In genomic region chr3R:31457997-31458467, dm6 we compare ENCODE assay signal across 5 fruit fly cellular contexts.
TF ChIP-seq lines count a peak whose summit lies in the region.

No protein-coding gene starts in this region.

- peak; percentile 1 to 53 for TF ChIP-seq CTCF in S2 (optimal IDR thresholded peaks at IDR 0.05; lab: Kevin White, UChicago)
- peak; percentile 20 for TF ChIP-seq CTCF in whole organism, embryonic (GFP tag; optimal IDR thresholded peaks at IDR 0.05; lab: Kevin White, UChicago)

TF ChIP-seq in whole organism, adult, 20 proteins besides CTCF, POLR2A, EP300 and RAD21:
- no peak for TF ChIP-seq Mnt (GFP tag; optimal IDR thresholded peaks at IDR 0.05; lab: Kevin White, UChicago)
- TF ChIP-seq toe (GFP tag; optimal IDR thresholded peaks at IDR 0.05; lab: Kevin White, UChicago): no peak
- no peak for TF ChIP-seq Clk (GFP tag; optimal IDR thresholded peaks at IDR 0.05; lab: Kevin White, UChicago)
- no peak for TF ChIP-seq pad (GFP tag; optimal IDR thresholded peaks at IDR 0.05; lab: Kevin White, UChicago)
- TF ChIP-seq CG14711 (tag; optimal IDR thresholded peaks at IDR 0.05; lab: Kevin White, UChicago): no peak
- no peak for TF ChIP-seq Crg-1 (GFP tag; optimal IDR thresholded peaks at IDR 0.05; lab: Kevin White, UChicago)
- peak; percentile 63 for TF ChIP-seq bab1 (GFP tag; optimal IDR thresholded peaks at IDR 0.05; lab: Kevin White, UChicago)
- no peak for TF ChIP-seq CG1620 (GFP tag; optimal IDR thresholded peaks at IDR 0.05; lab: Kevin White, UChicago)
- TF ChIP-seq cnc (optimal IDR thresholded peaks at IDR 0.05; lab: Kevin White, UChicago): no peak
- TF ChIP-seq CG33017 (tag; optimal IDR thresholded peaks at IDR 0.05; lab: Kevin White, UChicago): no peak
- peak; percentile 89 for TF ChIP-seq ovo (GFP tag; optimal IDR thresholded peaks at IDR 0.05; lab: Kevin White, UChicago)
- no peak for TF ChIP-seq kay (GFP tag; lab: Kevin White, UChicago; ENCODE audit: borderline replicate concordance)
TF ChIP-seq in whole organism, adult: peak in this region for 2.

TF ChIP-seq in whole organism, embryonic, 481 proteins besides CTCF, POLR2A, EP300 and RAD21 (continues in another document):
- TF ChIP-seq CG17186 (GFP tag; optimal IDR thresholded peaks at IDR 0.05; lab: Kevin White, UChicago) (peak; percentile 1), Tbp (GFP tag; optimal IDR thresholded peaks at IDR 0.05; lab: Kevin White, UChicago) (peak; percentile 51), vvl (GFP tag; IDR thresholded peaks at IDR 0.05; lab: Robert Waterston, UW) (0 out of 2 replicates have a peak, but pooled peaks have one; percentile 6), CG31224 (GFP tag; IDR thresholded peaks at IDR 0.05; lab: Robert Waterston, UW) (peak; percentile 99), twi (tag; optimal IDR thresholded peaks at IDR 0.05; lab: Kevin White, UChicago) (no peak), pita (GFP tag; optimal IDR thresholded peaks at IDR 0.05; lab: Kevin White, UChicago) (peak; percentile 4), HLH4C (GFP tag; IDR thresholded peaks at IDR 0.05; lab: Robert Waterston, UW; ENCODE audit: partially characterized antibody) (0 out of 3 replicates have a peak, but pooled peaks have one; percentile 21), CG33213 (GFP tag; optimal IDR thresholded peaks at IDR 0.05; lab: Kevin White, UChicago) (peak; percentile 42), nmo (GFP tag; optimal IDR thresholded peaks at IDR 0.05; lab: Kevin White, UChicago) (peak; percentile 12), CG17612 (GFP tag; IDR thresholded peaks at IDR 0.05; lab: Robert Waterston, UW) (peak; percentile 52; the same call in 1 of the 2 replicates), hbn (GFP tag; IDR thresholded peaks at IDR 0.05; lab: Robert Waterston, UW; ENCODE audit: partially characterized antibody) (peak; percentile 25; the same call in 1 of the 2 replicates), Med (GFP tag; lab: Kevin White, UChicago) (peak; percentile 78), CG8944 (GFP tag; optimal IDR thresholded peaks at IDR 0.05; lab: Kevin White, UChicago) (no peak), Hmr (GFP tag; optimal IDR thresholded peaks at IDR 0.05; lab: Kevin White, UChicago) (peak; percentile 57), CG13287 (GFP tag; IDR thresholded peaks at IDR 0.05; lab: Robert Waterston, UW; ENCODE audit: partially characterized antibody) (peak; percentile 65), dmrt11E (tag; optimal IDR thresholded peaks at IDR 0.05; lab: Kevin White, UChicago) (no peak), crp (GFP tag; optimal IDR thresholded peaks at IDR 0.05; lab: Kevin White, UChicago) (peak in 1 of 2 experiments; percentile 61), HLHmδ (GFP tag; optimal IDR thresholded peaks at IDR 0.05; lab: Kevin White, UChicago) (no peak), kah (GFP tag; optimal IDR thresholded peaks at IDR 0.05; lab: Kevin White, UChicago) (no peak), HmgD (GFP tag; optimal IDR thresholded peaks at IDR 0.05; lab: Kevin White, UChicago) (peak; percentile 79), nerfin-2 (GFP tag; IDR thresholded peaks at IDR 0.05; lab: Robert Waterston, UW; ENCODE audit: partially characterized antibody) (peak; percentile 13; the same call in 1 of the 2 replicates), tna (GFP tag; IDR thresholded peaks at IDR 0.05; lab: Robert Waterston, UW; ENCODE audit: partially characterized antibody) (0 out of 2 replicates have a peak, but pooled peaks have one; percentile 30), schlank (tag; optimal IDR thresholded peaks at IDR 0.05; lab: Kevin White, UChicago) (no peak), gce (GFP tag; IDR thresholded peaks at IDR 0.05; lab: Robert Waterston, UW) (no peak)

TF ChIP-seq in whole organism, prepupa, 60 proteins besides CTCF, POLR2A, EP300 and RAD21:
- TF ChIP-seq svp (GFP tag; lab: Kevin White, UChicago) (peak; percentile 66), dsx (GFP tag; optimal IDR thresholded peaks at IDR 0.05; lab: Kevin White, UChicago; ENCODE audit: poor library complexity, severe bottlenecking) (peak; percentile 46), cyc (GFP tag; optimal IDR thresholded peaks at IDR 0.05; lab: Kevin White, UChicago) (no peak)

TF ChIP-seq in whole organism, wandering third instar larva, 38 proteins besides CTCF, POLR2A, EP300 and RAD21:
- TF ChIP-seq br (GFP tag; optimal IDR thresholded peaks at IDR 0.05; lab: Kevin White, UChicago): no peak
- TF ChIP-seq Dfd (GFP tag; optimal IDR thresholded peaks at IDR 0.05; lab: Kevin White, UChicago): no peak
- peak; percentile 94 for TF ChIP-seq N (GFP tag; optimal IDR thresholded peaks at IDR 0.05; lab: Kevin White, UChicago)
- TF ChIP-seq Abd-B (GFP tag; optimal IDR thresholded peaks at IDR 0.05; lab: Kevin White, UChicago): peak; percentile 53
- TF ChIP-seq foxo (GFP tag; optimal IDR thresholded peaks at IDR 0.05; lab: Kevin White, UChicago): no peak
- TF ChIP-seq CG32264 (GFP tag; optimal IDR thresholded peaks at IDR 0.05; lab: Kevin White, UChicago): no peak
- peak; percentile 68 for TF ChIP-seq Dif (GFP tag; optimal IDR thresholded peaks at IDR 0.05; lab: Kevin White, UChicago; ENCODE audit: partially characterized antibody)
- TF ChIP-seq OdsH (GFP tag; optimal IDR thresholded peaks at IDR 0.05; lab: Kevin White, UChicago): no peak
- TF ChIP-seq dmrt93B (GFP tag; optimal IDR thresholded peaks at IDR 0.05; lab: Kevin White, UChicago): no peak
- TF ChIP-seq CrebA (GFP tag; optimal IDR thresholded peaks at IDR 0.05; lab: Kevin White, UChicago; ENCODE audit: borderline replicate concordance): no peak
- no peak for TF ChIP-seq psq (GFP tag; optimal IDR thresholded peaks at IDR 0.05; lab: Kevin White, UChicago)
- no peak for TF ChIP-seq dsf (GFP tag; optimal IDR thresholded peaks at IDR 0.05; lab: Kevin White, UChicago; ENCODE audit: borderline replicate concordance)
- TF ChIP-seq fru (GFP tag; optimal IDR thresholded peaks at IDR 0.05; lab: Kevin White, UChicago): no peak
- TF ChIP-seq Hr78 (GFP tag; optimal IDR thresholded peaks at IDR 0.05; lab: Kevin White, UChicago): peak; percentile 60
- no peak for TF ChIP-seq HLH106 (tag; optimal IDR thresholded peaks at IDR 0.05; lab: Kevin White, UChicago)
- no peak for TF ChIP-seq Rel (GFP tag; optimal IDR thresholded peaks at IDR 0.05; lab: Kevin White, UChicago)
- no peak for TF ChIP-seq Rel (tag; optimal IDR thresholded peaks at IDR 0.05; lab: Kevin White, UChicago)
- TF ChIP-seq lola (GFP tag; optimal IDR thresholded peaks at IDR 0.05; lab: Kevin White, UChicago): peak; percentile 68
- TF ChIP-seq Hr83 (GFP tag; optimal IDR thresholded peaks at IDR 0.05; lab: Kevin White, UChicago; ENCODE audit: poor library complexity, severe bottlenecking): no peak
- TF ChIP-seq tai (GFP tag; optimal IDR thresholded peaks at IDR 0.05; lab: Kevin White, UChicago): no peak
- no peak for TF ChIP-seq h (GFP tag; optimal IDR thresholded peaks at IDR 0.05; lab: Kevin White, UChicago)
- no peak for TF ChIP-seq woc (GFP tag; optimal IDR thresholded peaks at IDR 0.05; lab: Kevin White, UChicago)
- TF ChIP-seq pan (optimal IDR thresholded peaks at IDR 0.05; lab: Kevin White, UChicago): no peak
- no peak for TF ChIP-seq sage (GFP tag; optimal IDR thresholded peaks at IDR 0.05; lab: Kevin White, UChicago)
- TF ChIP-seq ey (GFP tag; optimal IDR thresholded peaks at IDR 0.05; lab: Kevin White, UChicago): no peak
- TF ChIP-seq dl (GFP tag; optimal IDR thresholded peaks at IDR 0.05; lab: Kevin White, UChicago; ENCODE audit: insufficient read depth in 1 of 2, partially characterized antibody in 2 of 2): peak in 1 of 2 experiments; percentile 70
- no peak for TF ChIP-seq jim (GFP tag; optimal IDR thresholded peaks at IDR 0.05; lab: Kevin White, UChicago)
- peak; percentile 94 for TF ChIP-seq Vsx2 (GFP tag; optimal IDR thresholded peaks at IDR 0.05; lab: Kevin White, UChicago; ENCODE audit: partially characterized antibody)
- TF ChIP-seq Myc (optimal IDR thresholded peaks at IDR 0.05; lab: Kevin White, UChicago): peak; percentile 98
- TF ChIP-seq GATAd (GFP tag; optimal IDR thresholded peaks at IDR 0.05; lab: Kevin White, UChicago): no peak
- no peak for TF ChIP-seq sv (GFP tag; optimal IDR thresholded peaks at IDR 0.05; lab: Kevin White, UChicago)
- no peak for TF ChIP-seq CG9705 (GFP tag; optimal IDR thresholded peaks at IDR 0.05; lab: Kevin White, UChicago)
- no peak for TF ChIP-seq Mio (GFP tag; optimal IDR thresholded peaks at IDR 0.05; lab: Kevin White, UChicago)
- TF ChIP-seq Jra (GFP tag; optimal IDR thresholded peaks at IDR 0.05; lab: Kevin White, UChicago): no peak
